Fruit fly (Drosophila melanogaster): ENCODE results near the gene CG1239.

The CG1239 gene

dm6 chr3R:5696384-5696783 is 36.9 kb upstream of the CG1239 start:
- no peak for TF ChIP-seq Doc2 (GFP tag; IDR thresholded peaks at IDR 0.05)
- TF ChIP-seq CG14860 (GFP tag; IDR thresholded peaks at IDR 0.05; ENCODE audit: partially characterized antibody), result no peak
- peak; percentile 75 for TF ChIP-seq Fer1 (GFP tag; optimal IDR thresholded peaks at IDR 0.05)
- TF ChIP-seq phol (tag; optimal IDR thresholded peaks at IDR 0.05), result peak; percentile 62
- TF ChIP-seq bsh (GFP tag; optimal IDR thresholded peaks at IDR 0.05), result no peak
- no peak for TF ChIP-seq lov (optimal IDR thresholded peaks at IDR 0.05)
- 0 out of 3 replicates have a peak, but pooled peaks have one; percentile 41 for TF ChIP-seq lov (GFP tag; IDR thresholded peaks at IDR 0.05)
- no peak for TF ChIP-seq sc (optimal IDR thresholded peaks at IDR 0.05)
- TF ChIP-seq sc (GFP tag; optimal IDR thresholded peaks at IDR 0.05), result no peak
- no peak for TF ChIP-seq unpg (GFP tag; optimal IDR thresholded peaks at IDR 0.05)
- TF ChIP-seq CG4854 (GFP tag; optimal IDR thresholded peaks at IDR 0.05), result no peak
- no peak for TF ChIP-seq CG13624 (GFP tag; optimal IDR thresholded peaks at IDR 0.05)
- peak; percentile 3 for TF ChIP-seq Sox100B (GFP tag; optimal IDR thresholded peaks at IDR 0.05)
- TF ChIP-seq CG15514 (GFP tag; optimal IDR thresholded peaks at IDR 0.05), result peak; percentile 24
- TF ChIP-seq CG7372 (GFP tag; IDR thresholded peaks at IDR 0.05), result no peak
- TF ChIP-seq Dip2 (GFP tag; IDR thresholded peaks at IDR 0.05), result no peak
- TF ChIP-seq gsb-n (tag; optimal IDR thresholded peaks at IDR 0.05), result no peak
- peak; percentile 48 for TF ChIP-seq CG18599 (GFP tag; optimal IDR thresholded peaks at IDR 0.05)
- TF ChIP-seq pfk (GFP tag; optimal IDR thresholded peaks at IDR 0.05), result peak; percentile 22
- peak; percentile 71 for TF ChIP-seq lab (GFP tag; optimal IDR thresholded peaks at IDR 0.05)
- peak; percentile 65 for TF ChIP-seq Ets97D (GFP tag; optimal IDR thresholded peaks at IDR 0.05)
- TF ChIP-seq CG14014 (GFP tag; IDR thresholded peaks at IDR 0.05), result no peak
- no peak for TF ChIP-seq bab2 (GFP tag; optimal IDR thresholded peaks at IDR 0.05)
- TF ChIP-seq CG12391 (tag; optimal IDR thresholded peaks at IDR 0.05), result no peak
- peak; percentile 12 for TF ChIP-seq CG12071 (GFP tag; optimal IDR thresholded peaks at IDR 0.05)
- peak; percentile 13 for TF ChIP-seq CG10543 (GFP tag; optimal IDR thresholded peaks at IDR 0.05)
- TF ChIP-seq onecut (GFP tag; IDR thresholded peaks at IDR 0.05), result 0 out of 2 replicates have a peak, but pooled peaks have one; percentile 12
- no peak for TF ChIP-seq CG14667 (GFP tag; IDR thresholded peaks at IDR 0.05)
- no peak for TF ChIP-seq inv (GFP tag; IDR thresholded peaks at IDR 0.05; ENCODE audit: partially characterized antibody)
- 0 out of 2 replicates have a peak, but pooled peaks have one; percentile 43 for TF ChIP-seq ara (GFP tag; IDR thresholded peaks at IDR 0.05)
- TF ChIP-seq Nf-YB (GFP tag; optimal IDR thresholded peaks at IDR 0.05), result no peak
- TF ChIP-seq HLH4C (GFP tag; IDR thresholded peaks at IDR 0.05; ENCODE audit: partially characterized antibody), result no peak
- 0 out of 4 replicates have a peak, but pooled peaks have one; percentile 19 for TF ChIP-seq chinmo (GFP tag; IDR thresholded peaks at IDR 0.05; ENCODE audit: partially characterized antibody)
- no peak for TF ChIP-seq CG32767 (GFP tag; IDR thresholded peaks at IDR 0.05)
- peak; percentile 3 for TF ChIP-seq CG17385 (GFP tag; optimal IDR thresholded peaks at IDR 0.05)
- no peak for TF ChIP-seq CG1603 (tag; optimal IDR thresholded peaks at IDR 0.05)
- TF ChIP-seq CHES-1-like (GFP tag; optimal IDR thresholded peaks at IDR 0.05), result no peak
- TF ChIP-seq fd3F (GFP tag; optimal IDR thresholded peaks at IDR 0.05), result no peak
- TF ChIP-seq CG13894 (tag; optimal IDR thresholded peaks at IDR 0.05), result no peak
- peak; percentile 6 for TF ChIP-seq Meics (GFP tag; optimal IDR thresholded peaks at IDR 0.05)
- no peak for TF ChIP-seq Hmx (GFP tag; optimal IDR thresholded peaks at IDR 0.05)
- peak; percentile 60 for TF ChIP-seq CG13296 (GFP tag; optimal IDR thresholded peaks at IDR 0.05)
- no peak for TF ChIP-seq lilli (GFP tag; optimal IDR thresholded peaks at IDR 0.05)
- TF ChIP-seq CG6765 (GFP tag; optimal IDR thresholded peaks at IDR 0.05), result peak; percentile 43
- no peak for TF ChIP-seq bigmax (GFP tag; optimal IDR thresholded peaks at IDR 0.05)
- peak; percentile 57 for TF ChIP-seq CG34376 (GFP tag; optimal IDR thresholded peaks at IDR 0.05)
- TF ChIP-seq dimm (GFP tag; IDR thresholded peaks at IDR 0.05), result no peak
- TF ChIP-seq CG16863 (GFP tag; optimal IDR thresholded peaks at IDR 0.05), result no peak
- peak; percentile 25 for TF ChIP-seq Deaf1 (tag; optimal IDR thresholded peaks at IDR 0.05)
- TF ChIP-seq lbe (GFP tag; optimal IDR thresholded peaks at IDR 0.05), result no peak
- TF ChIP-seq Bdp1 (GFP tag; optimal IDR thresholded peaks at IDR 0.05), result no peak
